Worm (Caenorhabditis elegans): ENCODE results near the gene rnf-121.

rnf-121 gene

ce11 chrIII:4193659-4194103 is 22.9 kb upstream of the rnf-121 start, which contains the start of gene xbp-1 (continued):
- TF ChIP-seq C17E4.6 (GFP tag; IDR thresholded peaks at IDR 0.05) = no peak
- TF ChIP-seq Y56A3A.18 (GFP tag; IDR thresholded peaks at IDR 0.05) = no peak
- TF ChIP-seq aptf-2 (GFP tag; conservative IDR thresholded peaks at IDR 0.05) = no peak
- TF ChIP-seq ceh-27 (GFP tag; optimal IDR thresholded peaks at IDR 0.05) = peak; percentile 69
- TF ChIP-seq cebp-2 (GFP tag; IDR thresholded peaks at IDR 0.05) = no peak
- no peak; the same call in 1 of the 2 replicates for TF ChIP-seq K11D2.4 (GFP tag; IDR thresholded peaks at IDR 0.05)
- TF ChIP-seq zfh-2 (GFP tag; conservative IDR thresholded peaks at IDR 0.05) = peak; percentile 85
- TF ChIP-seq sdz-38 (tag; optimal IDR thresholded peaks at IDR 0.05) = no peak
- TF ChIP-seq ztf-22 (GFP tag; optimal IDR thresholded peaks at IDR 0.05) = peak; percentile 95
- TF ChIP-seq hlh-26 (GFP tag; conservative IDR thresholded peaks at IDR 0.05) = no peak
- peak; percentile 31 for TF ChIP-seq F23B12.7 (tag; optimal IDR thresholded peaks at IDR 0.05; ENCODE audit: insufficient read depth)
- no peak for TF ChIP-seq mes-4 (tag; optimal IDR thresholded peaks at IDR 0.05)
- no peak for TF ChIP-seq rpc-1 (optimal IDR thresholded peaks at IDR 0.05)
- TF ChIP-seq rpc-1 (tag; optimal IDR thresholded peaks at IDR 0.05) = no peak
- TF ChIP-seq atf-7 (tag; optimal IDR thresholded peaks at IDR 0.05) = peak; percentile 99
- TF ChIP-seq egl-44 (GFP tag; IDR thresholded peaks at IDR 0.05) = peak; percentile 70; the same call in 1 of the 2 replicates
- TF ChIP-seq pha-4 (tag; optimal IDR thresholded peaks at IDR 0.05) = peak; percentile 94
- peak; percentile 76 for TF ChIP-seq unc-62 (GFP tag; optimal IDR thresholded peaks at IDR 0.05)
- no peak for TF ChIP-seq F57A8.1 (GFP tag; optimal IDR thresholded peaks at IDR 0.05)
- TF ChIP-seq egrh-3 (GFP tag; IDR thresholded peaks at IDR 0.05) = no peak
- TF ChIP-seq nfya-2 (GFP tag; IDR thresholded peaks at IDR 0.05) = no peak
- no peak for TF ChIP-seq nhr-120 (GFP tag; IDR thresholded peaks at IDR 0.05)
- peak; percentile 100 for TF ChIP-seq cebp-1 (GFP tag; IDR thresholded peaks at IDR 0.05)
- peak; percentile 100 for TF ChIP-seq cebp-1 (tag; optimal IDR thresholded peaks at IDR 0.05)
- TF ChIP-seq bed-1 (GFP tag; IDR thresholded peaks at IDR 0.05) = no peak
- TF ChIP-seq B0261.1 (tag; optimal IDR thresholded peaks at IDR 0.05) = no peak
- TF ChIP-seq ztf-28 (GFP tag; IDR thresholded peaks at IDR 0.05) = no peak
- TF ChIP-seq nfyb-1 (GFP tag; IDR thresholded peaks at IDR 0.05) = peak; percentile 93
- no peak for TF ChIP-seq lag-1 (GFP tag; IDR thresholded peaks at IDR 0.05)
- no peak; the same call in 1 of the 2 replicates for TF ChIP-seq lir-1 (GFP tag; conservative IDR thresholded peaks at IDR 0.05)
- peak; percentile 91 for TF ChIP-seq madf-10 (tag; optimal IDR thresholded peaks at IDR 0.05)
- TF ChIP-seq hlh-12 (tag; optimal IDR thresholded peaks at IDR 0.05) = no peak
- peak; percentile 32 for TF ChIP-seq sptf-2 (GFP tag; optimal IDR thresholded peaks at IDR 0.05)
- no peak for TF ChIP-seq nhr-179 (tag; optimal IDR thresholded peaks at IDR 0.05)
- no peak for TF ChIP-seq hmg-20 (GFP tag; IDR thresholded peaks at IDR 0.05)
- TF ChIP-seq ceh-79 (tag; optimal IDR thresholded peaks at IDR 0.05) = no peak
- no peak for TF ChIP-seq snpc-1.3 (tag; optimal IDR thresholded peaks at IDR 0.05; ENCODE audit: insufficient read depth)
- peak; percentile 55; the same call in 1 of the 2 replicates for TF ChIP-seq pbrm-1 (GFP tag; IDR thresholded peaks at IDR 0.05)
- TF ChIP-seq ccch-3 (GFP tag; optimal IDR thresholded peaks at IDR 0.05) = no peak

ce11 chrIII:4191091-4191638 is 20.4 kb upstream of the rnf-121 start, which contains the start of gene dnj-16:
Gene dnj-16 (plus strand): TSS chrIII:4191141.
- TF ChIP-seq lsl-1 (GFP tag; optimal IDR thresholded peaks at IDR 0.05) = peak; percentile 85
- no peak for TF ChIP-seq hsf-1 (GFP tag; IDR thresholded peaks at IDR 0.05)
- TF ChIP-seq cebp-1 (GFP tag; IDR thresholded peaks at IDR 0.05) = peak; percentile 96
- TF ChIP-seq cebp-1 (tag; optimal IDR thresholded peaks at IDR 0.05) = peak; percentile 98
- no peak for TF ChIP-seq ZK185.1 (tag; optimal IDR thresholded peaks at IDR 0.05; ENCODE audit: poor library complexity, severe bottlenecking)
- TF ChIP-seq snpc-1.3 (tag; optimal IDR thresholded peaks at IDR 0.05; ENCODE audit: insufficient read depth) = peak; percentile 24
- peak; percentile 31 for TF ChIP-seq nhr-80 (tag; optimal IDR thresholded peaks at IDR 0.05)
- TF ChIP-seq hmg-1.2 (GFP tag; IDR thresholded peaks at IDR 0.05) = peak; percentile 23; the same call in 1 of the 2 replicates
- no peak for TF ChIP-seq sptf-2 (GFP tag; optimal IDR thresholded peaks at IDR 0.05)
- TF ChIP-seq attf-5 (GFP tag; optimal IDR thresholded peaks at IDR 0.05) = peak; percentile 61

All from whole organism, young adult.